Worm (Caenorhabditis elegans): ENCODE measurements around the gene unc-50.

The unc-50 gene

DNA sequence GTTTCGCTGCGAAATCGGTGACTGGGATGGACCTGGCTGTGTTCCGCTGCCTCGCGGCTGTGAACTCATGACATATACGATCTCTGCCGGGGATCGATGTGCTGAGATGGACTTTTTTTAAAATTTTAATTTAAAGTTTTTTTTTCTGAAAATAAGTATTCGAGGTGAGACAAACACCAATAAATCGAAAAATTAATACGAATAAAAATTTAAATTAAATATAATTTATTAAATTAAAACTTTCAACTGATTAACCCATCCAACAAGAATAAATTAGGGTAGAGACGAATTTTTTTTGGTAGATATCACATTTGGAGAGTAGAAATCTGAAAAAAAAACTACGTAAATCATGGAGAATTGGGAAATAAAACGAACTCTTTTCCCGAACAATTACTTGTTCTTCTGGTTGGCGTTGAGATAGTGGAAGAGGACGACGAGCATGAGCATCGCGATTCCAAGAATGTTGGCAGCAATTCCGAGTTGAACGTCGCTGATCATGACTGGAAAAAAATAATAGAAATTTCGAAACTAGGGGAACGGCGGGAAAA is at the start of gene unc-50, which contains the start of gene ostf-4:
unc-50 (minus strand) TSS at position 101 of the 548 bp plus-strand sequence.
ostf-4 (minus strand) TSS at position 498 of the 548 bp plus-strand sequence.
- TF ChIP-seq him-1 (tag; optimal IDR thresholded peaks at IDR 0.05) (no peak), W03F9.2 (tag; optimal IDR thresholded peaks at IDR 0.05) (no peak), dao-5 (tag; optimal IDR thresholded peaks at IDR 0.05) (no peak)

DNA sequence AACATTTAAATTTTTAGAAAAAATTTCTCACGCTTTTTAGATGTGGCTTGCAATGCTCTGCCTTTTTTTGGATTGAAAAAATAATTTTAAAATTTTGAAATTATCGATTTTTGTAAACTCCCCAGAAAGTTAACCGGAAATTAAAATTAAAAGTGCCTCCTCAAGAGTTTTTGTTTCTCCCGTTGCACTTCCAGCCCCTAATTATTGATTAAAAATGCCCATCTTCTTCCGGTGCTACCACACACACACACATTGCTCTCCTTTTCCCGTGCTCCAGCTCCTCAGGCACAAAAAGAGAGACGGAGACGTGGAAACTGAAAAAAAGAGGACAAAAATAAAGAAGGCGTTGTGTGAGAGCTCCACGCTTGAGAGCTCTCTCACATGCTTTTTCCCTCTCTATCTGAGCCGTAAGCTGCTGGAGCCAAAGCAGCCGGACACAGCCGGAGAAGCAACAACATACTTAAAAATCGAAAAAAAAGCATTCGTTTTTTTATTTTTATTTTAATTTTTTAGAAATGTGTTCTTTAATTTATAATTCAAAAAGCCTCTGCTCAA is 49.5 kb upstream of the unc-50 start:
- no peak for TF ChIP-seq dao-5 (tag; optimal IDR thresholded peaks at IDR 0.05)
- TF ChIP-seq him-1 (tag; optimal IDR thresholded peaks at IDR 0.05) = no peak
- TF ChIP-seq W03F9.2 (tag; optimal IDR thresholded peaks at IDR 0.05) = no peak

DNA sequence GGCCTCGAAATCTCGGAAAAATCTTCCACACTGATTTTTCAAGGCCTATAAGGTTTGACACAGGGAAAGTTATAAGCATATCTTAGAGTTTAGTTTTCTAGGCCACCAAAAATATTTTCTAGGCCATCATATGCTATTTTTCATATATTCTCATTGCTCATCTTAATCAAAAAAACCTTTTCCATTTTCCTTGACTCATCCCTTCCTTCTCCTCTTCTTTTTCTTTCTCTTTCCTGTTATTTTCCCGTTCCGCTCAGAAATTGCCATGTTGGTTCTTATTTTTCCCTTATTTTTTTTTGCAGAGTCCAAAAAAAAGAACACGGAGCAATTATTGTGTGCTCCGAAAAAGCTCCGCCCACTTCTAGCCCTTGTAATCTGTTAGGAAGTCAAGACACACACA is 46.7 kb upstream of the unc-50 start, which contains the start of gene tbc-8:
tbc-8 (plus strand) TSS at position 301 of the 400 bp plus-strand sequence.
- no peak for TF ChIP-seq dao-5 (tag; optimal IDR thresholded peaks at IDR 0.05)
- no peak for TF ChIP-seq him-1 (tag; optimal IDR thresholded peaks at IDR 0.05)
- no peak for TF ChIP-seq W03F9.2 (tag; optimal IDR thresholded peaks at IDR 0.05)

DNA sequence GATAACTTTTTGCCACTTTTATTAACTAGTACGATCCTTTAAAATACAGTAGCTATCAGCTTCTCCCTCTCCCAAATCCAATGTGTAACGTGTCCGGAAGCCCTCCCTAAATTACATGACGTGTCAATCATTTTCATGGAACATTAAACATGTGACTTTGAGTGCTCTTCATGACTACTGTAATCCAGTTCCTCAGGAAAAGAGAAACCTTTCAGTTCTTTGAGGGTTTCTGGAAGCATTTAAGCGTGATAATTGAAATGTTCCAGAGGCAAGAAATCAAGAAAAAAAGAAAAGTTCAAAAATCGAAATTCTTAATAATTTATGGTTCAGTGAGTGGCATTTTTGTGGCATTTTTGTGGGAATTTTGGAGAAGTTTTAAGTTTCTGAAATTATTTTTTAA is 45.0 kb upstream of the unc-50 start:
- TF ChIP-seq W03F9.2 (tag; optimal IDR thresholded peaks at IDR 0.05) = no peak
- no peak for TF ChIP-seq him-1 (tag; optimal IDR thresholded peaks at IDR 0.05)
- no peak for TF ChIP-seq dao-5 (tag; optimal IDR thresholded peaks at IDR 0.05)

DNA sequence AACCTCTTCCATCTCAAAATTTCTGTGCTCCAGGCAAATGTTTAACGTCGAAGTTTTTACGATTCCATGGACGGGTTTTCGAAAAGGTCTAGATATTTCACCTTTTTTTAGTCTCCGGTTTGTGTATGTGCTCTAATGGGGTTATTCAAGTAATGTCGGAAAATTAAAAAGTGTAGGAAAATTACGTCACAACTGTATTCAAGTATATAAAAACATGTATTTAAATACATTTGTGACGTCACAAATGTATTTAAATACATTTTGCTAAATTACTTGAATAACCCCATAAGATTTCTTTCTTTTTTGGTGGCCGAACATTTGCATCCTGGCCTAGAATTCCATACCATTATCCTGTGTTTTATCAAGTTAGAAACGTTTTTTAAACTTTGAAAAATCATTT is 43.5 kb upstream of the unc-50 start:
- no peak for TF ChIP-seq him-1 (tag; optimal IDR thresholded peaks at IDR 0.05)
- no peak for TF ChIP-seq W03F9.2 (tag; optimal IDR thresholded peaks at IDR 0.05)
- no peak for TF ChIP-seq dao-5 (tag; optimal IDR thresholded peaks at IDR 0.05)

DNA sequence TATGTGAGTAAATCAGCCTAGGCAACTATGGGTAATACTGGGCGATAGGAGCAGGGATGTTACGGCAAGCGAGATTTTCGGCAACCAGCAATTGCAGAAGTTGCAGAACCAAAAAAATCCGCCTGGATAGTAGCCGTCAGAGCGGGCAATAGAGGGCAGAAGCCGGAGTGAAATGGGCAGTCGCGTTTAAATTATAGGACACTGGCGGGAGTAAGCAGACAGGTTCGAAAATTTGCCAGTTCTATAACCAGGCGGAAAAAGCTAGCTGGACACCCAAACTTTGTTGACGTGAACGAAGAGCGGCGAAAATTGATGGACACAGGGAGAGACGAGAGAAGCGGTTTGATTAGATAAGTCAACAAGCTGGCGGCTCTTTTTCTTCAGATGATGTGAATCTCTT is 42.0 kb upstream of the unc-50 start:
- TF ChIP-seq dao-5 (tag; optimal IDR thresholded peaks at IDR 0.05) = no peak
- TF ChIP-seq W03F9.2 (tag; optimal IDR thresholded peaks at IDR 0.05) = no peak
- no peak for TF ChIP-seq him-1 (tag; optimal IDR thresholded peaks at IDR 0.05)

- TF ChIP-seq dao-5 (tag; optimal IDR thresholded peaks at IDR 0.05) (no peak), him-1 (tag; optimal IDR thresholded peaks at IDR 0.05) (no peak), W03F9.2 (tag; optimal IDR thresholded peaks at IDR 0.05) (no peak)
These were observed 40.8 kb upstream of the unc-50 start for ce11 chrIII:10358751-10359150.

- TF ChIP-seq him-1 (tag; optimal IDR thresholded peaks at IDR 0.05) (no peak), dao-5 (tag; optimal IDR thresholded peaks at IDR 0.05) (no peak), W03F9.2 (tag; optimal IDR thresholded peaks at IDR 0.05) (peak; percentile 57)
These were observed 39.7 kb upstream of the unc-50 start, which contains the start of gene umps-1 for ce11 chrIII:10357598-10358186. umps-1 (minus strand) TSS chrIII:10357648.

DNA sequence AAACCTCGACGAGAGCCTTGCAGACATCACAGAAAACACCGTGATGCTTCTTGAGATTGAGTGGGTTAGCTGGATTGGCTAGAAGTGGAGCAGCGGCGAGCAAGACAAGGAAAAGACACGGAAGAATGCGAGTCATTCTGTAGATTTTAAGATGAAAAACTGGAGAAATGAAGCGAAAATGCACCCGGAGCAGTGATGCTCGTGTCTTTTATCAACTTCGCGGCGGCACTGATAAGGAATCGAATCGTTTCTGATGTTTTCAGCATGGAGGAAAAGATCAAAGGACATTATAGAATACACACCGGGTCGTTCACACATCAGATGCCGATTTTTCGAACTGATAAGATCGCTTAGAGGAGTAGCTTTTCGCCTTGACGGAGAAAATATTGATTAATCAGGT is 37.4 kb upstream of the unc-50 start, which contains the start of gene spp-1:
spp-1 (minus strand) TSS at position 287 of the 400 bp plus-strand sequence.
- TF ChIP-seq dao-5 (tag; optimal IDR thresholded peaks at IDR 0.05) (no peak), him-1 (tag; optimal IDR thresholded peaks at IDR 0.05) (no peak), W03F9.2 (tag; optimal IDR thresholded peaks at IDR 0.05) (no peak)

DNA sequence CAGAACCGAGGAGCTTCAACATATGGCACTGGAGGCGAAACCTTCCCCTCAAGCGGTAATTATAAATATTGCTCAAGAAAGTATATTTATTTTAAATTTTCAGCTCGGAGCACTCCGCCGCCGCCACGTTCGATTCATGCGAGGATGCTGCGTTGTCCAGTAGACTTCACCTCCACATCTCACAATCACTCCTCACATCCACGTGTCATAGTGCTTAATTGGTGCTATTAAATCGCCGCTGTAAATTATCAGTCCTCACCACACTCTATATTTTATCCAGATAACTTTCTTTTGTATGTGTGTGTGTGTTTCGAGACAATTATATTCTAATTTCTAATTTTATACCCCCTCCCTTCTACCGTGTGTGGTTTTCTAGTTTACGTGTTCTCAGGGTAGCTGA is 36.6 kb upstream of the unc-50 start:
- TF ChIP-seq dao-5 (tag; optimal IDR thresholded peaks at IDR 0.05) (no peak), him-1 (tag; optimal IDR thresholded peaks at IDR 0.05) (no peak)

- TF ChIP-seq dao-5 (tag; optimal IDR thresholded peaks at IDR 0.05) (no peak), W03F9.2 (tag; optimal IDR thresholded peaks at IDR 0.05) (no peak), him-1 (tag; optimal IDR thresholded peaks at IDR 0.05) (no peak)
These were observed 35.5 kb upstream of the unc-50 start for ce11 chrIII:10353423-10353822.

DNA sequence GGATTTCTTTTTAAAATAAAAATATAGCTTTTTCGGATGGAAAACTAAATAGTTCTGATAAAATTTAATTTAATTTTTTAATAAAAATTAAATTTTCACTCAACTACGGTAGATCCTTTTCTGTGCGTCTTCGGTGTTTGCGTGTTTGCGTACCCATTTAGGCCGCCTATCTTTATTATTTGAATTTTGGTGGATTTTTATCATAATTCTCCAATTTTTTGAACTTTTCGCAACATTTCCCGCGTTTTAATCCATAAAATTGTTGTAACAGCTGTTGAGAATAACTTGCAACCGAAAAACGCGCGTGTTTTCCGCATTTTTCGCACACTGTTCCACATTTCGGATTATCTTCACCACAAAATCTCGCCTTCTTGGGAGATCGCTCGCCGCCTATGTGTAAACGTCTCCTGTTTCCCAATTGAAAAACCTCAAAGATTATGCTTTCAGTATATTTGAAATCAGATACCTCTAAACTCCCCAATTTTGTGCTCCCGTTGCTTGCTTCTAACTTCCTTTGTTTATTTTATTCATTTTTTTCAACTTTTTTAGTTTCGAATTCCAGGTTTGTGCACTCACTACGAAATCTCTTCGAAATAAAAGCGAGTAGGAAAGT is 33.7 kb upstream of the unc-50 start, which contains the start of gene T07C4.3:
T07C4.3 (plus strand) TSS at position 563 of the 613 bp plus-strand sequence.
- TF ChIP-seq W03F9.2 (tag; optimal IDR thresholded peaks at IDR 0.05) = no peak
- TF ChIP-seq him-1 (tag; optimal IDR thresholded peaks at IDR 0.05) = no peak
- TF ChIP-seq dao-5 (tag; optimal IDR thresholded peaks at IDR 0.05) = no peak

- TF ChIP-seq dao-5 (tag; optimal IDR thresholded peaks at IDR 0.05) (no peak), W03F9.2 (tag; optimal IDR thresholded peaks at IDR 0.05) (no peak), him-1 (tag; optimal IDR thresholded peaks at IDR 0.05) (no peak)
These were observed 29.1 kb upstream of the unc-50 start, which contains the start of gene tbx-8 for ce11 chrIII:10347049-10347448. tbx-8 (plus strand) TSS chrIII:10347349.

ce11 chrIII:10344762-10345161 is 26.8 kb upstream of the unc-50 start:
- no peak for TF ChIP-seq W03F9.2 (tag; optimal IDR thresholded peaks at IDR 0.05)
- TF ChIP-seq dao-5 (tag; optimal IDR thresholded peaks at IDR 0.05) = no peak
- TF ChIP-seq him-1 (tag; optimal IDR thresholded peaks at IDR 0.05) = no peak
